Fruit fly (Drosophila melanogaster) whole organism, embryonic: ENCODE measurements around the gene CG7739.

Experiments
- CG10462 ChIP-seq: fragments of 200-800 bp; sonication (Bioruptor generic); optimal IDR thresholded peaks from 2 replicates; lab custom pipeline; 2016; ENCODE audit warnings: missing biosample characterization, missing genetic modification characterization
- CG10979 ChIP-seq: fragments of 200-800 bp; sonication (Bioruptor generic); optimal IDR thresholded peaks from 2 replicates; lab custom pipeline; 2018; ENCODE audit warnings: missing biosample characterization, mild to moderate bottlenecking, missing genetic modification characterization, moderate library complexity
- CG11560 ChIP-seq: fragments of 200-800 bp; sonication (Bioruptor generic); IDR thresholded peaks from 3 replicates; pipeline ENCODE4 v1.3.6; 2022; ENCODE audit warnings: missing biosample characterization, missing genetic modification characterization
- CG11723 ChIP-seq: fragments of 200-800 bp; sonication (Bioruptor generic); optimal IDR thresholded peaks from 2 replicates; lab custom pipeline; 2017; ENCODE audit warnings: missing biosample characterization, mild to moderate bottlenecking, missing genetic modification characterization
- CG12155 ChIP-seq: fragments of 200-800 bp; sonication (Bioruptor generic); optimal IDR thresholded peaks from 3 replicates; lab custom pipeline; 2016; ENCODE audit warnings: missing biosample characterization, missing genetic modification characterization
- CG13123 ChIP-seq: fragments of 200-800 bp; sonication (Bioruptor generic); optimal IDR thresholded peaks from 2 replicates; lab custom pipeline; 2016; ENCODE audit warnings: missing biosample characterization, missing genetic modification characterization
- CG14014 ChIP-seq: fragments of 200-800 bp; sonication (Bioruptor generic); IDR thresholded peaks from 2 replicates; pipeline ENCODE4 v1.3.6; 2022; ENCODE audit warnings: missing biosample characterization, missing genetic modification characterization
- CG15073 ChIP-seq: fragments of 200-800 bp; sonication (Bioruptor generic); optimal IDR thresholded peaks from 2 replicates; lab custom pipeline; 2016; ENCODE audit warnings: missing biosample characterization, missing genetic modification characterization
- CG16815 ChIP-seq: fragments of 200-800 bp; sonication (Bioruptor generic); optimal IDR thresholded peaks from 3 replicates; lab custom pipeline; 2017; ENCODE audit warnings: missing biosample characterization, mild to moderate bottlenecking, missing genetic modification characterization
- CG17328 ChIP-seq: fragments of 200-800 bp; sonication (Bioruptor generic); IDR thresholded peaks from 2 replicates; pipeline ENCODE4 v1.3.6; 2022; ENCODE audit warnings: missing biosample characterization, missing genetic modification characterization
- CG17802 ChIP-seq: fragments of 200-800 bp; sonication (Bioruptor generic); optimal IDR thresholded peaks from 2 replicates; lab custom pipeline; 2018; ENCODE audit warnings: missing biosample characterization, mild to moderate bottlenecking, missing genetic modification characterization, moderate library complexity
- CG18599 ChIP-seq: fragments of 200-800 bp; sonication (Bioruptor generic); optimal IDR thresholded peaks from 3 replicates; lab custom pipeline; 2017; ENCODE audit warnings: missing biosample characterization, missing genetic modification characterization, mild to moderate bottlenecking, moderate library complexity, missing genetic modification reagents
- CG2678 ChIP-seq: fragments of 200-800 bp; sonication (Bioruptor generic); optimal IDR thresholded peaks from 3 replicates; lab custom pipeline; 2019; ENCODE audit warnings: missing biosample characterization, mild to moderate bottlenecking, missing genetic modification characterization, moderate library complexity
- CG33213 ChIP-seq: fragments of 200-800 bp; sonication (Bioruptor generic); optimal IDR thresholded peaks from 3 replicates; lab custom pipeline; 2016; ENCODE audit warnings: missing biosample characterization, missing genetic modification characterization
- CG3407 ChIP-seq: fragments of 200-800 bp; sonication (Bioruptor generic); optimal IDR thresholded peaks from 2 replicates; lab custom pipeline; 2018; ENCODE audit warnings: missing biosample characterization, mild to moderate bottlenecking, missing genetic modification characterization
- CG3847 ChIP-seq: fragments of 200-800 bp; sonication (Bioruptor generic); IDR thresholded peaks from 2 replicates; pipeline ENCODE4 v1.3.6; 2022; ENCODE audit warnings: missing biosample characterization, missing genetic modification characterization
- CG4707 ChIP-seq: fragments of 200-800 bp; sonication (Bioruptor generic); optimal IDR thresholded peaks from 2 replicates; lab custom pipeline; 2018; ENCODE audit warnings: missing biosample characterization, mild to moderate bottlenecking, missing genetic modification characterization, moderate library complexity
- CG5953 ChIP-seq: fragments of 200-800 bp; sonication (Bioruptor generic); IDR thresholded peaks from 2 replicates; pipeline ENCODE4 v1.3.6; 2022; ENCODE audit warnings: missing biosample characterization, missing genetic modification characterization
- CG7372 ChIP-seq: fragments of 200-800 bp; sonication (Bioruptor generic); IDR thresholded peaks from 2 replicates; pipeline ENCODE4 v1.3.6; 2022; ENCODE audit warnings: missing biosample characterization, missing genetic modification characterization
- CG7556 ChIP-seq: fragments of 200-800 bp; sonication (Bioruptor generic); optimal IDR thresholded peaks from 2 replicates; lab custom pipeline; 2017; ENCODE audit warnings: missing biosample characterization, mild to moderate bottlenecking, missing genetic modification characterization
- CG9215 ChIP-seq: fragments of 200-800 bp; sonication (Bioruptor generic); IDR thresholded peaks from 2 replicates; pipeline ENCODE4 v1.3.6; 2022; ENCODE audit warnings: missing biosample characterization, missing genetic modification characterization
- Chrac-16 ChIP-seq: fragments of 200-800 bp; sonication (Bioruptor generic); optimal IDR thresholded peaks from 3 replicates; lab custom pipeline; 2016; ENCODE audit warnings: missing biosample characterization, missing genetic modification characterization
- Doc3 ChIP-seq: fragments of 200-800 bp; sonication (Bioruptor generic); IDR thresholded peaks from 3 replicates; pipeline ENCODE4 v1.3.6; 2022; ENCODE audit warnings: missing biosample characterization, missing genetic modification characterization; ENCODE audit not compliant: partially characterized antibody
- E2f1 ChIP-seq: fragments of 200-800 bp; sonication (Bioruptor generic); IDR thresholded peaks from 2 replicates; pipeline ENCODE4 v1.3.6; 2022; ENCODE audit warnings: missing biosample characterization, missing genetic modification characterization
- Gsc ChIP-seq: fragments of 200-800 bp; sonication (Bioruptor generic); IDR thresholded peaks from 2 replicates; pipeline ENCODE4 v1.3.6; 2022; ENCODE audit warnings: missing biosample characterization, missing genetic modification characterization
- Hmx ChIP-seq: fragments of 200-800 bp; sonication (Bioruptor generic); optimal IDR thresholded peaks from 2 replicates; lab custom pipeline; 2016; ENCODE audit warnings: missing biosample characterization, missing genetic modification characterization
- MBD-R2 ChIP-seq: fragments of 200-800 bp; sonication (Bioruptor generic); IDR thresholded peaks from 2 replicates; pipeline ENCODE4 v1.3.6; 2022; ENCODE audit warnings: missing biosample characterization, missing genetic modification characterization
- MTF-1 ChIP-seq: fragments of 200-800 bp; sonication (Bioruptor generic); optimal IDR thresholded peaks from 2 replicates; lab custom pipeline; 2018; ENCODE audit warnings: missing biosample characterization, mild to moderate bottlenecking, missing genetic modification characterization, borderline replicate concordance
- Mad ChIP-seq: fragments of 200-800 bp; sonication (Bioruptor generic); optimal IDR thresholded peaks from 2 replicates; lab custom pipeline; 2016; ENCODE audit warnings: missing biosample characterization, missing genetic modification characterization
- Max ChIP-seq: fragments of 200-800 bp; sonication (Bioruptor generic); optimal IDR thresholded peaks from 2 replicates; lab custom pipeline; 2016; ENCODE audit warnings: missing biosample characterization, mild to moderate bottlenecking, missing genetic modification characterization
- Mrtf ChIP-seq: fragments of 200-800 bp; sonication (Bioruptor generic); IDR thresholded peaks from 3 replicates; pipeline ENCODE4 v1.3.6; 2022; ENCODE audit warnings: missing biosample characterization, missing genetic modification characterization
- NC2α ChIP-seq: fragments of 200-800 bp; sonication (Bioruptor generic); optimal IDR thresholded peaks from 2 replicates; lab custom pipeline; 2016; ENCODE audit warnings: missing biosample characterization, missing genetic modification characterization
- NC2β ChIP-seq: fragments of 200-800 bp; sonication (Bioruptor generic); optimal IDR thresholded peaks from 2 replicates; lab custom pipeline; 2016; ENCODE audit warnings: missing biosample characterization, missing genetic modification characterization
- Nf-YB ChIP-seq: fragments of 200-800 bp; sonication (Bioruptor generic); optimal IDR thresholded peaks from 3 replicates; lab custom pipeline; 2019; ENCODE audit warnings: missing biosample characterization, mild to moderate bottlenecking, missing genetic modification characterization, moderate library complexity
- Nf-YC ChIP-seq: fragments of 200-800 bp; optimal IDR thresholded peaks from 3 replicates; lab custom pipeline; 2019; ENCODE audit warnings: missing biosample characterization, mild to moderate bottlenecking, missing genetic modification characterization, moderate library complexity
- Pdp1 ChIP-seq, 2 experiments: fragments of 200-800 bp; sonication (Bioruptor generic); optimal IDR thresholded peaks; 3 replicates each; lab custom pipeline; 2016; ENCODE audit warnings: missing biosample characterization in 2 of 2, missing genetic modification characterization in 2 of 2, mild to moderate bottlenecking in 1 of 2, moderate library complexity in 1 of 2
- Poxn ChIP-seq: fragments of 200-800 bp; sonication (Bioruptor generic); IDR thresholded peaks from 2 replicates; pipeline ENCODE4 v1.3.6; 2022; ENCODE audit warnings: missing biosample characterization, missing genetic modification characterization
- Ravus ChIP-seq: fragments of 200-800 bp; sonication (Bioruptor generic); IDR thresholded peaks from 2 replicates; pipeline ENCODE4 v1.3.6; 2022; ENCODE audit warnings: missing biosample characterization, missing genetic modification characterization
- Xbp1 ChIP-seq: fragments of 200-800 bp; sonication (Bioruptor generic); optimal IDR thresholded peaks from 3 replicates; lab custom pipeline; 2016; ENCODE audit warnings: missing biosample characterization, mild to moderate bottlenecking, missing genetic modification characterization
- Xrp1 ChIP-seq: fragments of 200-800 bp; sonication (Bioruptor generic); IDR thresholded peaks from 2 replicates; pipeline ENCODE4 v1.3.6; 2022; ENCODE audit warnings: missing biosample characterization, missing genetic modification characterization
- ab ChIP-seq: fragments of 200-800 bp; sonication (Bioruptor generic); optimal IDR thresholded peaks from 2 replicates; lab custom pipeline; 2016; ENCODE audit warnings: missing biosample characterization, missing genetic modification characterization
- ac ChIP-seq: fragments of 200-800 bp; sonication (Bioruptor generic); optimal IDR thresholded peaks from 3 replicates; lab custom pipeline; 2017; ENCODE audit warnings: missing biosample characterization, mild to moderate bottlenecking, missing genetic modification characterization
- ato ChIP-seq: fragments of 200-800 bp; sonication (Bioruptor generic); IDR thresholded peaks from 2 replicates; pipeline ENCODE4 v1.3.6; 2022; ENCODE audit warnings: missing biosample characterization, missing genetic modification characterization; ENCODE audit not compliant: partially characterized antibody
- gem ChIP-seq: fragments of 200-800 bp; sonication (Bioruptor generic); optimal IDR thresholded peaks from 2 replicates; lab custom pipeline; 2019; ENCODE audit warnings: missing biosample characterization, mild to moderate bottlenecking, missing genetic modification characterization, moderate library complexity
- gt ChIP-seq: fragments of 200-800 bp; sonication (Bioruptor generic); IDR thresholded peaks from 2 replicates; pipeline ENCODE4 v1.3.6; 2022; ENCODE audit warnings: missing biosample characterization, missing genetic modification characterization
- hkb ChIP-seq, 2 experiments: fragments of 200-800 bp in 1 of 2; fragments of >200 bp in 1 of 2; sonication (Bioruptor generic) in 1 of 2; IDR thresholded peaks in 1 of 2; optimal IDR thresholded peaks in 1 of 2; 2 replicates each; pipeline versions ENCODE4 v1.3.6 to Lab custom; 2017 to 2022; ENCODE audit warnings: missing biosample characterization in 1 of 2, missing genetic modification characterization in 1 of 2
- lilli ChIP-seq: fragments of 200-800 bp; sonication (Bioruptor generic); optimal IDR thresholded peaks from 3 replicates; lab custom pipeline; 2016; ENCODE audit warnings: missing biosample characterization, missing genetic modification characterization
- seq ChIP-seq: fragments of 200-800 bp; sonication (Bioruptor generic); IDR thresholded peaks from 2 replicates; pipeline ENCODE4 v1.3.6; 2022; ENCODE audit warnings: missing biosample characterization, missing genetic modification characterization
- slbo ChIP-seq: fragments of 200-800 bp; sonication (Bioruptor generic); IDR thresholded peaks from 2 replicates; pipeline ENCODE4 v1.3.6; 2022; ENCODE audit warnings: missing biosample characterization, missing genetic modification characterization
- vvl ChIP-seq: fragments of 200-800 bp; sonication (Bioruptor generic); IDR thresholded peaks from 2 replicates; pipeline ENCODE4 v1.3.6; 2022; ENCODE audit warnings: missing biosample characterization, missing genetic modification characterization
- z ChIP-seq: fragments of 200-800 bp; sonication (Bioruptor generic); IDR thresholded peaks from 3 replicates; pipeline ENCODE4 v1.3.6; 2022; ENCODE audit warnings: missing biosample characterization, missing genetic modification characterization

The CG7739 gene

dm6 chr3L:15580487-15580886, 17.6 kb upstream of the CG7739 start, which contains the start of the genes mrn and CG12301 (continued):
- TF ChIP-seq hkb (optimal IDR thresholded peaks at IDR 0.05; lab: Kevin White, UChicago) (no peak), hkb (GFP tag; IDR thresholded peaks at IDR 0.05; lab: Robert Waterston, UW) (peak; percentile 58), lilli (GFP tag; lab: Kevin White, UChicago) (peak; percentile 87), CG4707 (GFP tag; lab: Kevin White, UChicago) (no peak), Xrp1 (GFP tag; lab: Robert Waterston, UW) (peak; percentile 94), Hmx (GFP tag; lab: Kevin White, UChicago) (no peak), seq (GFP tag; lab: Robert Waterston, UW) (no peak), CG13123 (GFP tag; lab: Kevin White, UChicago) (peak; percentile 11), gt (GFP tag; lab: Robert Waterston, UW) (peak; percentile 38; the same call in 1 of the 2 replicates), Pdp1 (GFP tag; optimal IDR thresholded peaks at IDR 0.05; lab: Kevin White, UChicago) (peak in 1 of 2 experiments; percentile 76), Xbp1 (peak; percentile 83), CG5953 (GFP tag; lab: Robert Waterston, UW) (0 out of 2 replicates have a peak, but pooled peaks have one; percentile 31), ac (GFP tag; lab: Kevin White, UChicago) (no peak), vvl (GFP tag; lab: Robert Waterston, UW) (peak; percentile 93), MTF-1 (GFP tag; lab: Kevin White, UChicago) (no peak), z (GFP tag; lab: Robert Waterston, UW) (peak; percentile 54; the same call in 1 of the 3 replicates), CG2678 (tag; lab: Kevin White, UChicago) (no peak), slbo (peak; percentile 94), E2f1 (peak; percentile 91), CG12155 (GFP tag; lab: Kevin White, UChicago) (peak; percentile 82), Chrac-16 (GFP tag; lab: Kevin White, UChicago) (peak; percentile 54), Poxn (no peak), gem (tag; lab: Kevin White, UChicago) (no peak), CG15073 (no peak), Nf-YC (tag; lab: Kevin White, UChicago) (no peak), Ravus (GFP tag; lab: Robert Waterston, UW) (no peak), CG33213 (GFP tag; lab: Kevin White, UChicago) (no peak), Mrtf (GFP tag; lab: Robert Waterston, UW) (peak; percentile 75), Doc3 (GFP tag; lab: Robert Waterston, UW) (peak; percentile 94), CG11560 (tag; lab: Robert Waterston, UW) (peak; percentile 70; the same call in 2 of the 3 replicates), CG7556 (GFP tag; lab: Kevin White, UChicago) (no peak), Mad (GFP tag; lab: Kevin White, UChicago) (peak; percentile 70), CG11723 (GFP tag; lab: Kevin White, UChicago) (no peak), CG17328 (GFP tag; lab: Robert Waterston, UW) (peak; percentile 56; the same call in 1 of the 2 replicates), NC2β (peak; percentile 33), CG3847 (GFP tag; lab: Robert Waterston, UW) (peak; percentile 85), CG9215 (peak; percentile 91), ato (GFP tag; lab: Robert Waterston, UW) (peak; percentile 66), CG10462 (peak; percentile 34), CG16815 (GFP tag; lab: Kevin White, UChicago) (no peak), Max (GFP tag; lab: Kevin White, UChicago) (peak; percentile 95), Nf-YB (GFP tag; lab: Kevin White, UChicago) (no peak), CG7372 (peak; percentile 91), CG17802 (tag; lab: Kevin White, UChicago) (peak; percentile 51), CG14014 (peak; percentile 70), Gsc (GFP tag; lab: Robert Waterston, UW) (peak; percentile 60; the same call in 1 of the 2 replicates), ab (GFP tag; lab: Kevin White, UChicago) (no peak), NC2α (GFP tag; lab: Kevin White, UChicago) (no peak), MBD-R2 (peak; percentile 99), CG10979 (tag; lab: Kevin White, UChicago) (peak; percentile 61), CG18599 (no peak), CG3407 (no peak)
